Worm (Caenorhabditis elegans) whole organism, L3 larva: ENCODE measurements around the gene F44D12.19.

ENCODE experiments used
- R02D3.7 ChIP-seq: fragments of 150-350 bp; optimal IDR thresholded peaks from 2 replicates; lab custom pipeline; 2014; ENCODE audit warnings: missing biosample characterization, missing genetic modification characterization
- ZK546.5 ChIP-seq: sonication (generic microtip); optimal IDR thresholded peaks from 2 replicates; lab custom pipeline; 2017; ENCODE audit warnings: missing biosample characterization, missing genetic modification characterization
- aly-2 ChIP-seq: fragments of 150-350 bp; optimal IDR thresholded peaks from 2 replicates; lab custom pipeline; 2014; ENCODE audit warnings: missing biosample characterization, missing genetic modification characterization
- ama-1 ChIP-seq: fragments of 150-350 bp; optimal IDR thresholded peaks from 2 replicates; lab custom pipeline; 2018
- ceh-16 ChIP-seq: sonication (generic microtip); optimal IDR thresholded peaks from 2 replicates; lab custom pipeline; 2017; ENCODE audit warnings: missing biosample characterization, missing genetic modification characterization
- ceh-28 ChIP-seq: fragments of 150-350 bp; optimal IDR thresholded peaks from 2 replicates; lab custom pipeline; 2014; ENCODE audit warnings: missing biosample characterization, missing genetic modification reagents, missing genetic modification characterization
- ceh-82 ChIP-seq: fragments of 150-350 bp; optimal IDR thresholded peaks from 2 replicates; lab custom pipeline; 2014; ENCODE audit warnings: missing biosample characterization, missing genetic modification characterization
- ceh-9 ChIP-seq: sonication (generic microtip); optimal IDR thresholded peaks from 2 replicates; lab custom pipeline; 2018; ENCODE audit warnings: missing biosample characterization, missing genetic modification characterization
- egl-27 ChIP-seq: sonication (generic microtip); optimal IDR thresholded peaks from 4 replicates; lab custom pipeline; 2017; ENCODE audit warnings: missing biosample characterization, missing genetic modification reagents, missing genetic modification characterization
- egl-5 ChIP-seq: fragments of 150-350 bp; optimal IDR thresholded peaks from 2 replicates; lab custom pipeline; 2017; ENCODE audit warnings: missing biosample characterization, missing genetic modification reagents, missing genetic modification characterization, inconsistent platforms
- elt-1 ChIP-seq: fragments of 150-350 bp; optimal IDR thresholded peaks from 2 replicates; lab custom pipeline; 2014; ENCODE audit warnings: missing biosample characterization, missing genetic modification characterization
- elt-2 ChIP-seq: sonication (generic microtip); optimal IDR thresholded peaks from 2 replicates; lab custom pipeline; 2016; ENCODE audit warnings: missing genetic modification reagents, mild to moderate bottlenecking, missing genetic modification characterization, missing compliant biosample characterization
- elt-3 ChIP-seq, 3 experiments: fragments of 150-350 bp in 1 of 3; sonication (generic microtip) in 2 of 3; optimal IDR thresholded peaks; 2 replicates in 2 of 3; 4 replicates in 1 of 3; lab custom pipeline; 2014 to 2017; ENCODE audit warnings: missing biosample characterization in 3 of 3, missing genetic modification characterization in 3 of 3
- eor-1 ChIP-seq, 2 experiments: fragments of 150-350 bp; optimal IDR thresholded peaks; 2 replicates each; lab custom pipeline; 2014 to 2018; ENCODE audit warnings: missing biosample characterization in 2 of 2, missing genetic modification characterization in 2 of 2
- fkh-10 ChIP-seq: sonication (generic microtip); optimal IDR thresholded peaks from 2 replicates; lab custom pipeline; 2017; ENCODE audit warnings: missing biosample characterization, missing genetic modification reagents, missing genetic modification characterization
- fkh-2 ChIP-seq: fragments of 150-350 bp; optimal IDR thresholded peaks from 2 replicates; lab custom pipeline; 2014; ENCODE audit warnings: missing biosample characterization, missing genetic modification reagents, missing genetic modification characterization
- fos-1 ChIP-seq: fragments of 150-350 bp; optimal IDR thresholded peaks from 2 replicates; lab custom pipeline; 2014; ENCODE audit warnings: missing biosample characterization, missing genetic modification characterization
- hmg-11 ChIP-seq: sonication (generic microtip); optimal IDR thresholded peaks from 2 replicates; lab custom pipeline; 2016; ENCODE audit warnings: missing genetic modification characterization, missing compliant biosample characterization
- jun-1 ChIP-seq: fragments of 150-350 bp; optimal IDR thresholded peaks from 2 replicates; lab custom pipeline; 2014; ENCODE audit warnings: missing biosample characterization, missing genetic modification reagents, missing genetic modification characterization
- lin-39 ChIP-seq: fragments of 150-350 bp; optimal IDR thresholded peaks from 2 replicates; lab custom pipeline; 2018; ENCODE audit warnings: missing biosample characterization, missing genetic modification reagents, missing genetic modification characterization
- lsy-12 ChIP-seq: sonication (generic microtip); optimal IDR thresholded peaks from 2 replicates; lab custom pipeline; 2016; ENCODE audit warnings: mild to moderate bottlenecking, missing genetic modification characterization, missing compliant biosample characterization
- nhr-11 ChIP-seq: fragments of 150-350 bp; optimal IDR thresholded peaks from 2 replicates; lab custom pipeline; 2014; ENCODE audit warnings: missing biosample characterization, missing genetic modification characterization
- nhr-237 ChIP-seq: fragments of 150-350 bp; optimal IDR thresholded peaks from 2 replicates; lab custom pipeline; 2014; ENCODE audit warnings: missing biosample characterization, missing genetic modification characterization
- nhr-28 ChIP-seq: fragments of 150-350 bp; optimal IDR thresholded peaks from 2 replicates; lab custom pipeline; 2014; ENCODE audit warnings: missing biosample characterization, missing genetic modification characterization
- nhr-43 ChIP-seq: sonication (generic microtip); optimal IDR thresholded peaks from 2 replicates; lab custom pipeline; 2016; ENCODE audit warnings: mild to moderate bottlenecking, missing genetic modification characterization, missing compliant biosample characterization; ENCODE audit not compliant: poor library complexity, severe bottlenecking
- nhr-67 ChIP-seq: fragments of 150-350 bp; optimal IDR thresholded peaks from 2 replicates; lab custom pipeline; 2014; ENCODE audit warnings: missing biosample characterization, missing genetic modification characterization
- nhr-76 ChIP-seq: fragments of 150-350 bp; sonication (generic microtip); optimal IDR thresholded peaks from 5 replicates; lab custom pipeline; 2014; ENCODE audit warnings: missing biosample characterization, missing genetic modification characterization
- nhr-77 ChIP-seq: fragments of 150-350 bp; optimal IDR thresholded peaks from 2 replicates; lab custom pipeline; 2014; ENCODE audit warnings: missing biosample characterization, missing genetic modification characterization
- pha-4 ChIP-seq: fragments of 150-350 bp; optimal IDR thresholded peaks from 2 replicates; lab custom pipeline; 2014; ENCODE audit warnings: missing biosample characterization, missing genetic modification reagents, missing genetic modification characterization
- sea-2 ChIP-seq: fragments of 150-350 bp; sonication (generic microtip); optimal IDR thresholded peaks from 4 replicates; lab custom pipeline; 2014; ENCODE audit warnings: missing biosample characterization, missing genetic modification reagents, missing genetic modification characterization
- snpc-4 ChIP-seq: fragments of 150-350 bp; optimal IDR thresholded peaks from 2 replicates; lab custom pipeline; 2014; ENCODE audit warnings: missing biosample characterization, missing genetic modification characterization
- tbx-2 ChIP-seq: sonication (generic microtip); optimal IDR thresholded peaks from 2 replicates; lab custom pipeline; 2016; ENCODE audit warnings: mild to moderate bottlenecking, missing genetic modification characterization, missing compliant biosample characterization
- unc-39 ChIP-seq: sonication (generic microtip); optimal IDR thresholded peaks from 4 replicates; lab custom pipeline; 2017; ENCODE audit warnings: missing biosample characterization, missing genetic modification characterization
- unc-62 ChIP-seq: fragments of 150-350 bp; sonication (generic microtip); optimal IDR thresholded peaks from 4 replicates; lab custom pipeline; 2014; ENCODE audit warnings: missing biosample characterization, missing genetic modification reagents, missing genetic modification characterization
- ztf-11 ChIP-seq: fragments of 150-350 bp; optimal IDR thresholded peaks from 2 replicates; lab custom pipeline; 2014; ENCODE audit warnings: missing biosample characterization, missing genetic modification characterization
- ztf-4 ChIP-seq: fragments of 150-350 bp; optimal IDR thresholded peaks from 2 replicates; lab custom pipeline; 2014; ENCODE audit warnings: missing biosample characterization, missing genetic modification characterization

The F44D12.19 gene

DNA sequence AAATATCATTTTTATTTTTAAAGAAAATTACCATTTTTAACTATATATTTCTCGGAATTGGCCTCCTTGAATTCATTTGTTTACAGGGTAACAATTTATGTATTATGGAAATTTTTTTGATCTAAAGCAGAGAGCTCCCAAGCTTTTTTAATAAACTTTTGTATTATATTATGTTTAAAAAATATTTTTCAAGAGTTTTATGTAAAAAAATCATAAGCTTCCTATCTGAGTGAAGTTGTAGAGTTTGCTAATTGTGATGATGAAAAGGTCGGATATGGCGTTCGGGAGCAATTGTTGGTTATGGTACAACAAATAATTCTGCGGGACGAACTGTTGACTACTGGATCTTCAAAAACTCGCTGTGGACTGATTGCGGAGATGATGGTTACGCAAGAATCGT is at the start of gene F44D12.19:
TSS of gene F44D12.19 (plus strand) at position 301 of the 400 bp plus-strand sequence.
- TF ChIP-seq nhr-28 (tag; lab: Kevin White, UChicago) = no peak
- TF ChIP-seq elt-1 = no peak
- TF ChIP-seq lsy-12 (tag; lab: Kevin White, UChicago) = no peak
- TF ChIP-seq pha-4 (tag; lab: Kevin White, UChicago) = no peak
- TF ChIP-seq egl-5 (tag; lab: Kevin White, UChicago) = no peak
- no peak for TF ChIP-seq nhr-77 (tag; lab: Kevin White, UChicago)
- TF ChIP-seq ztf-4 (tag; lab: Kevin White, UChicago) = no peak
- TF ChIP-seq nhr-11 (tag; lab: Kevin White, UChicago) = no peak
- TF ChIP-seq nhr-67 (tag; lab: Kevin White, UChicago) = no peak
- TF ChIP-seq lin-39 (tag; lab: Kevin White, UChicago) = no peak
- TF ChIP-seq ZK546.5 (tag; lab: Kevin White, UChicago) = no peak
- no peak for TF ChIP-seq fkh-10 (GFP tag; lab: Kevin White, UChicago)
- TF ChIP-seq R02D3.7 (tag; lab: Kevin White, UChicago) = no peak

- TF ChIP-seq egl-5 (tag; lab: Kevin White, UChicago) (no peak), fos-1 (tag; lab: Kevin White, UChicago) (no peak), elt-1 (no peak), unc-62 (GFP tag; lab: Kevin White, UChicago) (no peak), jun-1 (tag; lab: Kevin White, UChicago) (no peak), lsy-12 (tag; lab: Kevin White, UChicago) (no peak), eor-1 (tag; optimal IDR thresholded peaks at IDR 0.05; lab: Kevin White, UChicago) (no peak), hmg-11 (no peak), nhr-11 (tag; lab: Kevin White, UChicago) (no peak)
These were observed 48.8 kb upstream of the F44D12.19 start, which contains the start of the genes C47E12.12 and C47E12.10 for ce11 chrIV:9972629-9973028. Gene C47E12.12, minus strand, starts transcription at chrIV:9972729. Gene C47E12.10, plus strand, starts transcription at chrIV:9972800.

ce11 chrIV:9974392-9974791 is 47.0 kb upstream of the F44D12.19 start, which contains the start of gene C47E12.9:
Gene C47E12.9, plus strand, starts transcription at chrIV:9974692.
- no peak for TF ChIP-seq ceh-28
- TF ChIP-seq ceh-82 = no peak
- TF ChIP-seq nhr-43 = no peak
- TF ChIP-seq ZK546.5 (tag; lab: Kevin White, UChicago) = no peak
- TF ChIP-seq nhr-237 = no peak
- no peak for TF ChIP-seq ceh-16 (tag; lab: Kevin White, UChicago)
- TF ChIP-seq sea-2 (GFP tag; lab: Kevin White, UChicago) = no peak
- no peak for TF ChIP-seq tbx-2 (tag; lab: Kevin White, UChicago)
- no peak for TF ChIP-seq fkh-2 (tag; lab: Kevin White, UChicago)
- no peak for TF ChIP-seq elt-2
- no peak for TF ChIP-seq unc-39
- TF ChIP-seq lsy-12 (tag; lab: Kevin White, UChicago) = no peak
- TF ChIP-seq ceh-9 (tag; lab: Kevin White, UChicago) = no peak
- TF ChIP-seq snpc-4 = no peak
- no peak for TF ChIP-seq fkh-10 (GFP tag; lab: Kevin White, UChicago)
- TF ChIP-seq nhr-77 (tag; lab: Kevin White, UChicago) = no peak
- TF ChIP-seq egl-27 (tag; lab: Kevin White, UChicago) = no peak
- TF ChIP-seq eor-1 (tag; optimal IDR thresholded peaks at IDR 0.05; lab: Kevin White, UChicago) = no peak
- TF ChIP-seq ama-1 (lab: Kevin White, UChicago) = no peak

ce11 chrIV:9976284-9976683 is 45.1 kb upstream of the F44D12.19 start, which contains the start of gene C47E12.14:
Gene C47E12.14, minus strand, starts transcription at chrIV:9976384.
- TF ChIP-seq ztf-11 (tag; lab: Kevin White, UChicago) (no peak), nhr-237 (no peak)

DNA sequence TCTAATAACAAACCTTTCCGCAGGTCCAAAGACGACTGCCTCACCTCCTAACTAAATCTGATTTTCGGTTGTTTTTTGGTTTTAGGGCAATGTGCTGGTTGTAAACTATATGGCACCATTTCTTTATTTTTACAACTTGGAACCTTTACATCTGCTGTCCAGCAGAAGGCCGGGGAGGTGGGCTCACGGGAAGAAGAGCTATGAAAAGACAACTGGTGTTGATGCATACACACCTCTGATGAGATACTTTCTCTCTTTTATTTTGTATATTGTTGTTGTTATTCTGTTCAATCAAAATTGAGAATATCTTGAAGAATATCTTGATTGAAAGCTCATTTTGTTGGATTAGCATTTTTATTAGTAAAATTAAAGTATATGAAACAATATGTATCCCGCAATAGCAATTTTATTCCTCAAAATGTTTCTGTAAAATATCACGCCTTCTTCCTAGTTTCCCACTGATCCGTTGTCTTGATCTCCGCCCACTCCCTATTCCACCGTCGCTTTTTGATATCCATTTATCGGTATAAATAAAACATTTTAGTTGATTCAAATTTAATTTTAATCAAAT is 43.7 kb upstream of the F44D12.19 start, which contains the start of gene dhp-2:
TSS of gene dhp-2 (plus strand) at position 521 of the 571 bp plus-strand sequence.
- TF ChIP-seq nhr-28 (tag; lab: Kevin White, UChicago) = no peak
- no peak for TF ChIP-seq lin-39 (tag; lab: Kevin White, UChicago)
- no peak for TF ChIP-seq nhr-76
- TF ChIP-seq aly-2 = no peak
- no peak for TF ChIP-seq ztf-11 (tag; lab: Kevin White, UChicago)
- TF ChIP-seq ztf-4 (tag; lab: Kevin White, UChicago) = no peak
- no peak for TF ChIP-seq elt-3 (tag; optimal IDR thresholded peaks at IDR 0.05; lab: Kevin White, UChicago)
- no peak for TF ChIP-seq fkh-2 (tag; lab: Kevin White, UChicago)
- TF ChIP-seq snpc-4 = no peak
